Worm (Caenorhabditis elegans) whole organism, early embryonic: ENCODE data around the gene mut-15.

ENCODE experiments used
- ama-1 ChIP-seq: fragments of 150-350 bp; optimal IDR thresholded peaks from 2 replicates; lab custom pipeline; 2014
- ets-7 ChIP-seq: sonication (generic microtip); optimal IDR thresholded peaks from 2 replicates; lab custom pipeline; 2016; ENCODE audit warnings: missing genotype, missing genetic modification characterization, missing compliant biosample characterization
- flt-1 ChIP-seq: fragments of 200-800 bp; sonication (Bioruptor generic); IDR thresholded peaks from 2 replicates; pipeline ENCODE4 v1.3.6; 2022; ENCODE audit warnings: missing genetic modification characterization, missing compliant biosample characterization
- hmbx-1 ChIP-seq: sonication (generic microtip); optimal IDR thresholded peaks from 2 replicates; lab custom pipeline; 2016; ENCODE audit warnings: mild to moderate bottlenecking, missing genetic modification characterization, missing compliant biosample characterization
- hnd-1 ChIP-seq: sonication (generic microtip); optimal IDR thresholded peaks from 2 replicates; lab custom pipeline; 2016; ENCODE audit warnings: missing genetic modification characterization, missing compliant biosample characterization
- sea-1 ChIP-seq: fragments of 200-800 bp; sonication (Bioruptor generic); conservative IDR thresholded peaks from 2 replicates; pipeline ENCODE4 v1.3.6; 2022; ENCODE audit warnings: missing genetic modification characterization, missing compliant biosample characterization

ce11 chrV:15011560-15011959 lies 9.2 kb downstream of the mut-15 start, which contains the start of gene nmr-2:
- TF ChIP-seq hmbx-1 (tag; lab: Kevin White, UChicago) (no peak), sea-1 (GFP tag; lab: Robert Waterston, UW) (no peak), hnd-1 (no peak), ets-7 (tag; lab: Kevin White, UChicago) (no peak), flt-1 (no peak), ama-1 (lab: Kevin White, UChicago) (no peak)
